Worm (Caenorhabditis elegans) whole organism, young adult: ENCODE results near the gene klp-11.

Source experiments
- B0035.1 ChIP-seq: sonication (generic microtip); optimal IDR thresholded peaks from 2 replicates; lab custom pipeline; 2016; ENCODE audit warnings: missing genetic modification characterization, mild to moderate bottlenecking, missing compliant biosample characterization, missing genotype, missing genetic modification reagents
- D2030.7 ChIP-seq: fragments of 200-800 bp; sonication (Bioruptor generic); IDR thresholded peaks from 2 replicates; pipeline ENCODE4 v1.3.6; 2022; ENCODE audit warnings: missing genetic modification reagents, missing genetic modification characterization, missing compliant biosample characterization
- F10E7.11 ChIP-seq: sonication (generic microtip); optimal IDR thresholded peaks from 2 replicates; lab custom pipeline; 2017; ENCODE audit warnings: mild to moderate bottlenecking, missing genetic modification characterization, moderate library complexity, missing compliant biosample characterization
- F22D6.2 ChIP-seq: sonication (generic microtip); optimal IDR thresholded peaks from 2 replicates; lab custom pipeline; 2016; ENCODE audit warnings: mild to moderate bottlenecking, missing genetic modification characterization, missing compliant biosample characterization
- F23B12.7 ChIP-seq: sonication (generic microtip); optimal IDR thresholded peaks from 2 replicates; lab custom pipeline; 2017; ENCODE audit warnings: missing genetic modification characterization, mild to moderate bottlenecking, missing compliant biosample characterization, antibody characterized with exemption, moderate library complexity; ENCODE audit not compliant: insufficient read depth
- F33H1.4 ChIP-seq: fragments of 200-800 bp; sonication (Bioruptor generic); IDR thresholded peaks from 2 replicates; pipeline ENCODE4 v1.3.6; 2022; ENCODE audit warnings: missing genetic modification reagents, missing genetic modification characterization, missing compliant biosample characterization
- F52B5.7 ChIP-seq: sonication (generic microtip); optimal IDR thresholded peaks from 2 replicates; lab custom pipeline; 2016; ENCODE audit warnings: mild to moderate bottlenecking, missing genetic modification characterization, missing compliant biosample characterization
- F57A8.1 ChIP-seq: fragments of 200-800 bp; sonication (Bioruptor generic); optimal IDR thresholded peaks from 2 replicates; lab custom pipeline; 2018; ENCODE audit warnings: mild to moderate bottlenecking, missing genetic modification characterization, moderate library complexity, missing compliant biosample characterization
- K11D2.4 ChIP-seq: fragments of 200-800 bp; sonication (Bioruptor generic); IDR thresholded peaks from 2 replicates; pipeline ENCODE4 v1.3.6; 2022; ENCODE audit warnings: missing genetic modification reagents, missing genetic modification characterization, missing compliant biosample characterization
- K12H6.12 ChIP-seq: fragments of 200-800 bp; sonication (Bioruptor generic); optimal IDR thresholded peaks from 2 replicates; lab custom pipeline; 2018; ENCODE audit warnings: mild to moderate bottlenecking, missing genetic modification characterization, missing compliant biosample characterization
- T26A5.8 ChIP-seq: sonication (generic microtip); optimal IDR thresholded peaks from 2 replicates; lab custom pipeline; 2016; ENCODE audit warnings: missing genetic modification characterization, missing compliant biosample characterization
- Y53F4B.3 ChIP-seq: fragments of 200-800 bp; sonication (Bioruptor generic); IDR thresholded peaks from 2 replicates; pipeline ENCODE4 v1.3.6; 2022; ENCODE audit warnings: missing genetic modification reagents, missing genetic modification characterization, missing compliant biosample characterization
- Y56A3A.18 ChIP-seq: fragments of 200-800 bp; sonication (Bioruptor generic); IDR thresholded peaks from 2 replicates; pipeline ENCODE4 v1.3.6; 2022; ENCODE audit warnings: missing genetic modification reagents, missing genetic modification characterization, missing compliant biosample characterization
- Y67H2A.10 ChIP-seq: fragments of 200-800 bp; sonication (Bioruptor generic); conservative IDR thresholded peaks from 2 replicates; pipeline ENCODE4 v1.3.6; 2022; ENCODE audit warnings: missing genetic modification reagents, missing genetic modification characterization, missing compliant biosample characterization
- ama-1 ChIP-seq, 3 experiments: fragments of 150-350 bp in 1 of 3; sonication (generic microtip) in 2 of 3; optimal IDR thresholded peaks; 2 replicates each; lab custom pipeline; 2014 to 2018; ENCODE audit warnings: missing biosample characterization in 2 of 3, missing genetic modification characterization in 2 of 3, missing genetic modification reagents in 2 of 3
- attf-3 ChIP-seq: fragments of 200-800 bp; sonication (Bioruptor generic); conservative IDR thresholded peaks from 2 replicates; pipeline ENCODE4 v1.3.6; 2022; ENCODE audit warnings: missing genetic modification reagents, missing genetic modification characterization, missing compliant biosample characterization
- ccch-3 ChIP-seq: fragments of 200-800 bp; sonication (Bioruptor generic); optimal IDR thresholded peaks from 2 replicates; lab custom pipeline; 2018; ENCODE audit warnings: mild to moderate bottlenecking, missing genetic modification characterization, missing compliant biosample characterization
- cebp-1 ChIP-seq, 2 experiments: fragments of 200-800 bp in 1 of 2; sonication (Bioruptor generic) in 1 of 2; sonication (generic microtip) in 1 of 2; IDR thresholded peaks in 1 of 2; optimal IDR thresholded peaks in 1 of 2; 2 replicates each; pipeline versions ENCODE4 v1.3.6 to Lab custom; 2017 to 2022; ENCODE audit warnings: missing compliant biosample characterization in 2 of 2, missing genetic modification characterization in 2 of 2, mild to moderate bottlenecking in 1 of 2, missing genetic modification reagents in 1 of 2, moderate library complexity in 1 of 2
- ceh-40 ChIP-seq: fragments of 200-800 bp; sonication (Bioruptor generic); IDR thresholded peaks from 2 replicates; pipeline ENCODE4 v1.3.6; 2022; ENCODE audit warnings: missing genetic modification characterization, missing compliant biosample characterization
- dpff-1 ChIP-seq: sonication (generic microtip); optimal IDR thresholded peaks from 2 replicates; lab custom pipeline; 2017; ENCODE audit warnings: mild to moderate bottlenecking, missing genetic modification characterization, missing compliant biosample characterization
- dpl-1 ChIP-seq: fragments of 150-350 bp; optimal IDR thresholded peaks from 2 replicates; lab custom pipeline; 2014; ENCODE audit warnings: missing biosample characterization, missing genetic modification reagents, missing genetic modification characterization
- efl-1 ChIP-seq: fragments of 150-350 bp; optimal IDR thresholded peaks from 2 replicates; lab custom pipeline; 2014; ENCODE audit warnings: missing biosample characterization, missing genetic modification reagents, missing genetic modification characterization
- egl-44 ChIP-seq: fragments of 200-800 bp; sonication (Bioruptor generic); IDR thresholded peaks from 2 replicates; pipeline ENCODE4 v1.3.6; 2022; ENCODE audit warnings: missing genetic modification reagents, missing genetic modification characterization, missing compliant biosample characterization
- lag-1 ChIP-seq: fragments of 200-800 bp; sonication (Bioruptor generic); IDR thresholded peaks from 2 replicates; pipeline ENCODE4 v1.3.6; 2022; ENCODE audit warnings: missing genetic modification reagents, missing genetic modification characterization, missing compliant biosample characterization
- let-607 ChIP-seq, 2 experiments: fragments of 200-800 bp in 1 of 2; sonication (Bioruptor generic) in 1 of 2; sonication (generic microtip) in 1 of 2; optimal IDR thresholded peaks; 2 replicates each; lab custom pipeline; 2016 to 2018; ENCODE audit warnings: mild to moderate bottlenecking in 2 of 2, missing compliant biosample characterization in 2 of 2, missing genetic modification characterization in 2 of 2, moderate library complexity in 2 of 2, missing genotype in 1 of 2
- lin-26 ChIP-seq: fragments of 200-800 bp; sonication (Bioruptor generic); IDR thresholded peaks from 2 replicates; pipeline ENCODE4 v1.3.6; 2022; ENCODE audit warnings: missing genetic modification reagents, missing genetic modification characterization, missing compliant biosample characterization
- lsl-1 ChIP-seq: fragments of 200-800 bp; sonication (Bioruptor generic); optimal IDR thresholded peaks from 2 replicates; lab custom pipeline; 2018; ENCODE audit warnings: mild to moderate bottlenecking, missing genetic modification characterization, moderate library complexity, missing compliant biosample characterization
- madf-10 ChIP-seq: sonication (generic microtip); optimal IDR thresholded peaks from 2 replicates; lab custom pipeline; 2016; ENCODE audit warnings: mild to moderate bottlenecking, missing genetic modification characterization, missing compliant biosample characterization
- madf-3 ChIP-seq: fragments of 200-800 bp; sonication (Bioruptor generic); IDR thresholded peaks from 2 replicates; pipeline ENCODE4 v1.3.6; 2022; ENCODE audit warnings: missing genetic modification reagents, missing genetic modification characterization, missing compliant biosample characterization
- madf-6 ChIP-seq: fragments of 200-800 bp; sonication (Bioruptor generic); IDR thresholded peaks from 2 replicates; pipeline ENCODE4 v1.3.6; 2022; ENCODE audit warnings: missing genetic modification reagents, missing genetic modification characterization, missing compliant biosample characterization
- mel-28 ChIP-seq: sonication (generic microtip); optimal IDR thresholded peaks from 2 replicates; lab custom pipeline; 2016; ENCODE audit warnings: borderline replicate concordance, mild to moderate bottlenecking, missing genetic modification characterization, missing compliant biosample characterization
- nfyb-1 ChIP-seq: fragments of 200-800 bp; sonication (Bioruptor generic); IDR thresholded peaks from 2 replicates; pipeline ENCODE4 v1.3.6; 2022; ENCODE audit warnings: missing genetic modification reagents, missing genetic modification characterization, missing compliant biosample characterization
- nhr-120 ChIP-seq: fragments of 200-800 bp; sonication (Bioruptor generic); IDR thresholded peaks from 2 replicates; pipeline ENCODE4 v1.3.6; 2022; ENCODE audit warnings: missing genetic modification characterization, missing compliant biosample characterization
- nhr-179 ChIP-seq: sonication (generic microtip); optimal IDR thresholded peaks from 2 replicates; lab custom pipeline; 2016; ENCODE audit warnings: mild to moderate bottlenecking, missing genetic modification characterization, missing compliant biosample characterization
- nhr-80 ChIP-seq: sonication (generic microtip); optimal IDR thresholded peaks from 2 replicates; lab custom pipeline; 2016; ENCODE audit warnings: missing genetic modification characterization, missing compliant biosample characterization
- pha-4 ChIP-seq: fragments of 150-350 bp; sonication (generic microtip); optimal IDR thresholded peaks from 2 replicates; lab custom pipeline; 2014; ENCODE audit warnings: missing biosample characterization, missing genetic modification reagents, missing genetic modification characterization
- repo-1 ChIP-seq: sonication (generic microtip); optimal IDR thresholded peaks from 2 replicates; lab custom pipeline; 2017; ENCODE audit warnings: mild to moderate bottlenecking, missing genetic modification characterization, missing compliant biosample characterization
- sdz-38 ChIP-seq: sonication (generic microtip); optimal IDR thresholded peaks from 2 replicates; lab custom pipeline; 2016; ENCODE audit warnings: missing genotype, missing genetic modification characterization, missing compliant biosample characterization
- sea-2 ChIP-seq: fragments of 200-800 bp; sonication (Bioruptor generic); IDR thresholded peaks from 2 replicates; pipeline ENCODE4 v1.3.6; 2022; ENCODE audit warnings: missing genetic modification characterization, missing compliant biosample characterization
- snpc-4 ChIP-seq, 5 experiments: fragments of 150-350 bp in 1 of 5; sonication (generic microtip) in 4 of 5; optimal IDR thresholded peaks; 2 replicates each; lab custom pipeline; 2014 to 2018; ENCODE audit warnings: missing genetic modification characterization in 5 of 5, missing biosample characterization in 3 of 5, antibody characterized with exemption in 2 of 5, mild to moderate bottlenecking in 2 of 5, missing compliant biosample characterization in 2 of 5, missing genotype in 2 of 5, moderate library complexity in 2 of 5, missing genetic modification reagents in 1 of 5
- unc-130 ChIP-seq: sonication (generic microtip); optimal IDR thresholded peaks from 2 replicates; lab custom pipeline; 2016; ENCODE audit warnings: missing genetic modification reagents, missing genetic modification characterization, missing compliant biosample characterization
- unc-62 ChIP-seq: fragments of 150-350 bp; optimal IDR thresholded peaks from 2 replicates; lab custom pipeline; 2014; ENCODE audit warnings: missing biosample characterization, missing genetic modification reagents, missing genetic modification characterization

Gene klp-11

DNA sequence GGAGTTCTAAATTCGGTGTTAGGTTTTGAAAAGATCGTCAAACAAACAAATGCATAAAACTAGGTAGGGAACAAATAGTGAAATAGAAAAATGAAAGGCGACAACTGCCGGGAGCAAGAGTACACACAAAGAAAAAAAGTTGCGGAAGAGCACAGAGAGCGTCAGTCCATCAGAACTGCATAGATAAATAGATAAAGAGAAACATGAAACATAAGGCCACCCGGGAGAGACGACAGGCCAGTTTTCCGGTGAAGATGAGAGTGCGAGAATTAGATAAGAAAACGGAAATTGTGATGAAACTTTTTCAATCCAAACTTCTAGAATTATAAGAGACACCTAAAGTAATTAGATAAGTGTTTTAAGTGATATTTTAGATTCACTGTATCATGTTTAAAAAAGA is 4.1 kb downstream of the klp-11 start:
- TF ChIP-seq cebp-1 (GFP tag; IDR thresholded peaks at IDR 0.05; lab: Robert Waterston, UW) (no peak), cebp-1 (tag; optimal IDR thresholded peaks at IDR 0.05; lab: Kevin White, UChicago) (no peak), dpff-1 (tag; lab: Kevin White, UChicago) (no peak), sdz-38 (tag; lab: Kevin White, UChicago) (no peak), nhr-80 (tag; lab: Kevin White, UChicago) (peak; percentile 74), attf-3 (GFP tag; lab: Robert Waterston, UW) (no peak), madf-10 (tag; lab: Kevin White, UChicago) (peak; percentile 83), ama-1 (optimal IDR thresholded peaks at IDR 0.05; lab: Kevin White, UChicago) (no peak), ama-1 (GFP tag; optimal IDR thresholded peaks at IDR 0.05; lab: Kevin White, UChicago) (no peak), F57A8.1 (GFP tag; lab: Kevin White, UChicago) (no peak)

ce11 chrIV:8754727-8755126 is 7.1 kb downstream of the klp-11 start, which contains the start of gene elli-1:
TSS of gene elli-1 (minus strand) at chrIV:8754827.
- TF ChIP-seq T26A5.8 (tag; lab: Kevin White, UChicago) (no peak), dpl-1 (GFP tag; lab: Kevin White, UChicago) (peak; percentile 16), efl-1 (GFP tag; lab: Kevin White, UChicago) (peak; percentile 53), sea-2 (GFP tag; lab: Robert Waterston, UW) (no peak), lin-26 (GFP tag; lab: Robert Waterston, UW) (no peak), ccch-3 (GFP tag; lab: Kevin White, UChicago) (no peak), sdz-38 (tag; lab: Kevin White, UChicago) (no peak), nhr-179 (no peak)

DNA sequence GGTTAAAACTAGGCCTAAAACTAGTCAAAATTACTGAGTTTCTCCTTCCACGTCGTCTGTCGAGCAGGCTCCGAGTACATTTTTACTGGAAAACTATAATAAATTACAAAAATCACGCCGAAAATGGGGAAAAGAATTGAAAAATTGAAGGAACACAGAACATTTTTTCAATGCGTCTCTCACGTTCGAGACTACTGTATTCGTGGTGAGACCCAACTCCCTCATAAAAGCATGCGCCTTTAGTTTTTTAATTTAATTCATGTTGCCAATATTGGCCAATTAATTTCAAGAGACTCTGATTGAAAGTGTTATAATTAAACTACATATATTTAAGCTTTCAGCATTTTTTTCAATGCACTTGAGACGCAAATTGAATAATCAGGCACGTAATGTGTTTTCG is 7.7 kb downstream of the klp-11 start:
- TF ChIP-seq F23B12.7 = peak; percentile 5
- peak; percentile 0 for TF ChIP-seq efl-1 (GFP tag; lab: Kevin White, UChicago)
- no peak for TF ChIP-seq unc-62 (GFP tag; lab: Kevin White, UChicago)
- no peak for TF ChIP-seq F22D6.2 (tag; lab: Kevin White, UChicago)
- TF ChIP-seq lsl-1 (GFP tag; lab: Kevin White, UChicago) = peak; percentile 79
- TF ChIP-seq F52B5.7 (tag; lab: Kevin White, UChicago) = no peak
- no peak for TF ChIP-seq B0035.1
- peak; percentile 81; the same call in 1 of the 2 replicates for TF ChIP-seq F33H1.4 (GFP tag; lab: Robert Waterston, UW)

- peak; percentile 57; the same call in 1 of the 2 replicates for TF ChIP-seq madf-6 (GFP tag; lab: Robert Waterston, UW)
- TF ChIP-seq dpl-1 (GFP tag; lab: Kevin White, UChicago) = no peak
- TF ChIP-seq Y67H2A.10 (GFP tag; lab: Robert Waterston, UW) = no peak
- no peak for TF ChIP-seq let-607 (tag; optimal IDR thresholded peaks at IDR 0.05; lab: Kevin White, UChicago)
- TF ChIP-seq K12H6.12 (tag; lab: Kevin White, UChicago) = no peak
- TF ChIP-seq lag-1 (GFP tag; lab: Robert Waterston, UW) = no peak
- no peak for TF ChIP-seq F33H1.4 (GFP tag; lab: Robert Waterston, UW)
- TF ChIP-seq repo-1 (tag; lab: Kevin White, UChicago) = no peak
- TF ChIP-seq madf-3 = no peak
- TF ChIP-seq F10E7.11 (tag; lab: Kevin White, UChicago) = no peak
- no peak for TF ChIP-seq F23B12.7
- no peak for TF ChIP-seq K11D2.4 (GFP tag; lab: Robert Waterston, UW)
- no peak for TF ChIP-seq Y53F4B.3 (GFP tag; lab: Robert Waterston, UW)
- TF ChIP-seq mel-28 (tag; lab: Kevin White, UChicago) = no peak
- TF ChIP-seq pha-4 (tag; lab: Kevin White, UChicago) = no peak
- TF ChIP-seq Y56A3A.18 = no peak
- TF ChIP-seq egl-44 (GFP tag; lab: Robert Waterston, UW) = no peak
- no peak for TF ChIP-seq nhr-120 (GFP tag; lab: Robert Waterston, UW)
- no peak for TF ChIP-seq unc-62 (GFP tag; lab: Kevin White, UChicago)
- no peak for TF ChIP-seq nfyb-1 (GFP tag; lab: Robert Waterston, UW)
- no peak for TF ChIP-seq D2030.7 (GFP tag; lab: Robert Waterston, UW)
- TF ChIP-seq snpc-4 (GFP tag; optimal IDR thresholded peaks at IDR 0.05; lab: Kevin White, UChicago) = no peak
- TF ChIP-seq snpc-4 (tag; optimal IDR thresholded peaks at IDR 0.05; lab: Kevin White, UChicago) = peak in 1 of 4 experiments; percentile 0
- TF ChIP-seq ceh-40 (GFP tag; lab: Robert Waterston, UW) = no peak
- no peak for TF ChIP-seq unc-130 (GFP tag; lab: Kevin White, UChicago)
These were observed 9.4 kb downstream of the klp-11 start for ce11 chrIV:8752492-8752891.
